Fruit fly (Drosophila melanogaster): ENCODE results near the gene LeuRS.
A peak's percentile ranks its signal among the peaks of the same experiment; 100 is the strongest.

The LeuRS gene

DNA sequence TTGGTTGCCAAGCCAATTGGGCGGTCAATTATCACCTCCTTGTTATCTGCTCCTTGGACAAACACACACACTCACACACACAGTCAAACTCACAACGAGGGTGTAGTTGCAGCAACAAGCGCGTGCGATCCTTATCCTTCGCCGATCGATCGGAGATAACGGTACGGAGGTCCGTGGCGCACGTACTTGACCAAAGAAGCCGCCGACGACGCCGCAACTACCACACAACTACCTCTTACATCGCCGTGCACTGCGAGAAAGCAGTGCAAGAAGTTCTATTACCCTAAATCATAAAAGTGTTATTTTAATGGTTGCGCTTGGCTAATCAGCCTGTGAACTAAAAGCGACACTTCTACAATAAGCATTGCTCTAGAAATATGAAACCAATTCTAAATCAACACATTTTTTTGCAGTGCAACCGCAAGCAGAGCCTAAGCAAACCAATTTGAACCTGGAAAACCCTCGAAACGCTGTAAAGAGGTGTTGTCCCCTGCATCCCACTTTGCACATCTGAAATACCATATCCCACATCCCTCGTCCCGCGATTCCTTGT, 18.6 kb upstream of the LeuRS start (continued):
- TF ChIP-seq CG34224 (GFP tag; IDR thresholded peaks at IDR 0.05; ENCODE audit: partially characterized antibody) (no peak), bbx (GFP tag; IDR thresholded peaks at IDR 0.05; ENCODE audit: partially characterized antibody) (no peak), ac (GFP tag; optimal IDR thresholded peaks at IDR 0.05) (peak; percentile 73), seq (GFP tag; IDR thresholded peaks at IDR 0.05) (no peak), Ada2b (GFP tag; IDR thresholded peaks at IDR 0.05) (no peak; the same call in 1 of the 2 replicates), Lpt (GFP tag; optimal IDR thresholded peaks at IDR 0.05) (no peak), zf30C (GFP tag; optimal IDR thresholded peaks at IDR 0.05) (peak; percentile 59), Nf-YC (tag; optimal IDR thresholded peaks at IDR 0.05) (no peak), jing (GFP tag; optimal IDR thresholded peaks at IDR 0.05) (peak; percentile 5), sqz (GFP tag; optimal IDR thresholded peaks at IDR 0.05) (no peak), cas (GFP tag; IDR thresholded peaks at IDR 0.05) (no peak), CG8089 (GFP tag; optimal IDR thresholded peaks at IDR 0.05) (peak; percentile 32), HHEX (GFP tag; optimal IDR thresholded peaks at IDR 0.05) (no peak), pum (GFP tag; optimal IDR thresholded peaks at IDR 0.05) (peak; percentile 46), CG31365 (tag; optimal IDR thresholded peaks at IDR 0.05) (no peak), ftz-f1 (GFP tag; optimal IDR thresholded peaks at IDR 0.05) (no peak), CG6654 (GFP tag; optimal IDR thresholded peaks at IDR 0.05) (peak; percentile 4), CG17568 (GFP tag; optimal IDR thresholded peaks at IDR 0.05) (no peak), CG3163 (GFP tag; optimal IDR thresholded peaks at IDR 0.05) (peak; percentile 7), hbn (GFP tag; IDR thresholded peaks at IDR 0.05; ENCODE audit: partially characterized antibody) (no peak), Scr (GFP tag; IDR thresholded peaks at IDR 0.05; ENCODE audit: partially characterized antibody) (no peak), CG12236 (GFP tag; optimal IDR thresholded peaks at IDR 0.05) (peak; percentile 22), Hr39 (optimal IDR thresholded peaks at IDR 0.05) (no peak), da (GFP tag; optimal IDR thresholded peaks at IDR 0.05) (no peak), CG11560 (tag; IDR thresholded peaks at IDR 0.05) (no peak), CG4328 (GFP tag; optimal IDR thresholded peaks at IDR 0.05) (no peak), CG30431 (GFP tag; optimal IDR thresholded peaks at IDR 0.05) (peak; percentile 85), run (tag; optimal IDR thresholded peaks at IDR 0.05) (no peak), CG32772 (GFP tag; IDR thresholded peaks at IDR 0.05) (peak; percentile 43; the same call in 1 of the 2 replicates), CG7839 (tag; optimal IDR thresholded peaks at IDR 0.05) (peak; percentile 44), ranshi (GFP tag; IDR thresholded peaks at IDR 0.05) (peak; percentile 33; the same call in 1 of the 2 replicates), Gsc (GFP tag; IDR thresholded peaks at IDR 0.05) (0 out of 2 replicates have a peak, but pooled peaks have one; percentile 9), salm (tag; optimal IDR thresholded peaks at IDR 0.05) (no peak), Mrtf (GFP tag; IDR thresholded peaks at IDR 0.05) (0 out of 3 replicates have a peak, but pooled peaks have one; percentile 40), CG10462 (GFP tag; optimal IDR thresholded peaks at IDR 0.05) (peak; percentile 28), CG4617 (GFP tag; optimal IDR thresholded peaks at IDR 0.05; ENCODE audit: borderline replicate concordance) (no peak), E2f1 (GFP tag; IDR thresholded peaks at IDR 0.05) (0 out of 2 replicates have a peak, but pooled peaks have one; percentile 22), Deaf1 (tag; optimal IDR thresholded peaks at IDR 0.05) (no peak), jumu (GFP tag; optimal IDR thresholded peaks at IDR 0.05) (peak; percentile 59), CG2712 (tag; optimal IDR thresholded peaks at IDR 0.05) (peak; percentile 69), Hsf (GFP tag; optimal IDR thresholded peaks at IDR 0.05) (peak; percentile 46), ERR (GFP tag; optimal IDR thresholded peaks at IDR 0.05) (no peak), onecut (GFP tag; IDR thresholded peaks at IDR 0.05) (peak; percentile 43), tin (GFP tag; optimal IDR thresholded peaks at IDR 0.05) (peak; percentile 40), B-H1 (GFP tag; IDR thresholded peaks at IDR 0.05) (no peak), wor (GFP tag; IDR thresholded peaks at IDR 0.05) (no peak), CG42726 (GFP tag; IDR thresholded peaks at IDR 0.05; ENCODE audit: partially characterized antibody) (no peak), CG17829 (tag; optimal IDR thresholded peaks at IDR 0.05) (peak; percentile 76), CG17328 (GFP tag; IDR thresholded peaks at IDR 0.05) (peak; percentile 75), Ssrp (tag; optimal IDR thresholded peaks at IDR 0.05) (peak; percentile 43), ab (GFP tag; optimal IDR thresholded peaks at IDR 0.05) (no peak)
